Worm (Caenorhabditis elegans): ENCODE results near the gene F58B4.6.

F58B4.6 gene

ce11 chrV:10940571-10940991 is 15.8 kb downstream of the F58B4.6 start (continued):
- TF ChIP-seq somi-1 (GFP tag; optimal IDR thresholded peaks at IDR 0.05): no peak
- TF ChIP-seq ceh-40 (GFP tag; IDR thresholded peaks at IDR 0.05): no peak

ce11 chrV:10941150-10941549 is 16.3 kb downstream of the F58B4.6 start, which contains the start of gene F17C11.26:
Gene F17C11.26 (plus strand): TSS chrV:10941450.
- TF ChIP-seq ama-1 (optimal IDR thresholded peaks at IDR 0.05) (peak; percentile 62), ama-1 (GFP tag; optimal IDR thresholded peaks at IDR 0.05) (no peak), snpc-1.1 (tag; optimal IDR thresholded peaks at IDR 0.05; ENCODE audit: insufficient read depth) (no peak)

ce11 chrV:10942161-10942560 is 17.3 kb downstream of the F58B4.6 start, which contains the start of gene zip-9:
Gene zip-9 (plus strand): TSS chrV:10942461.
- TF ChIP-seq hsf-1 (GFP tag; IDR thresholded peaks at IDR 0.05) (0 out of 2 replicates have a peak, but pooled peaks have one; percentile 20), snpc-1.1 (tag; optimal IDR thresholded peaks at IDR 0.05; ENCODE audit: insufficient read depth) (no peak), F37B4.10 (GFP tag; IDR thresholded peaks at IDR 0.05) (0 out of 2 replicates have a peak, but pooled peaks have one; percentile 76)

ce11 chrV:10944903-10945302 is 20.1 kb downstream of the F58B4.6 start:
- TF ChIP-seq ZK185.1 (tag; optimal IDR thresholded peaks at IDR 0.05; ENCODE audit: poor library complexity, severe bottlenecking) (no peak), unc-130 (GFP tag; optimal IDR thresholded peaks at IDR 0.05) (no peak), repo-1 (tag; optimal IDR thresholded peaks at IDR 0.05) (no peak), nfya-1 (tag; optimal IDR thresholded peaks at IDR 0.05; ENCODE audit: borderline replicate concordance, insufficient read depth) (no peak), die-1 (tag; optimal IDR thresholded peaks at IDR 0.05) (no peak), F22D6.2 (tag; optimal IDR thresholded peaks at IDR 0.05) (no peak), C17E4.6 (GFP tag; IDR thresholded peaks at IDR 0.05) (no peak), let-607 (tag; optimal IDR thresholded peaks at IDR 0.05) (no peak), fkh-3 (tag; optimal IDR thresholded peaks at IDR 0.05) (no peak), zim-3 (tag; optimal IDR thresholded peaks at IDR 0.05) (no peak), ceh-27 (GFP tag; optimal IDR thresholded peaks at IDR 0.05) (no peak), him-1 (tag; optimal IDR thresholded peaks at IDR 0.05) (no peak), nfyb-1 (GFP tag; IDR thresholded peaks at IDR 0.05) (no peak), C06A6.2 (GFP tag; conservative IDR thresholded peaks at IDR 0.05) (no peak), ceh-40 (GFP tag; IDR thresholded peaks at IDR 0.05) (no peak), chd-7 (tag; optimal IDR thresholded peaks at IDR 0.05) (no peak), hsf-1 (GFP tag; IDR thresholded peaks at IDR 0.05) (no peak), F57C9.4 (tag; optimal IDR thresholded peaks at IDR 0.05) (no peak), nhr-120 (GFP tag; IDR thresholded peaks at IDR 0.05) (no peak)

- TF ChIP-seq nfya-1 (tag; optimal IDR thresholded peaks at IDR 0.05; ENCODE audit: borderline replicate concordance, insufficient read depth) (no peak), unc-62 (GFP tag; optimal IDR thresholded peaks at IDR 0.05) (no peak)
Measured at ce11 chrV:10947210-10947609, 22.4 kb downstream of the F58B4.6 start.

- TF ChIP-seq atf-7 (tag; optimal IDR thresholded peaks at IDR 0.05) (no peak), Y95B8A.8 (GFP tag; IDR thresholded peaks at IDR 0.05) (no peak), tbp1 (GFP tag; optimal IDR thresholded peaks at IDR 0.05) (no peak), lag-1 (GFP tag; IDR thresholded peaks at IDR 0.05) (no peak), lir-1 (GFP tag; conservative IDR thresholded peaks at IDR 0.05) (no peak), unc-62 (GFP tag; optimal IDR thresholded peaks at IDR 0.05) (no peak), ztf-22 (GFP tag; optimal IDR thresholded peaks at IDR 0.05) (no peak), tlf-1 (GFP tag; optimal IDR thresholded peaks at IDR 0.05) (no peak), ztf-18 (tag; optimal IDR thresholded peaks at IDR 0.05) (no peak), ceh-40 (GFP tag; IDR thresholded peaks at IDR 0.05) (no peak), F39B2.1 (GFP tag; IDR thresholded peaks at IDR 0.05) (no peak), nhr-179 (tag; optimal IDR thresholded peaks at IDR 0.05) (no peak), madf-3 (GFP tag; IDR thresholded peaks at IDR 0.05) (no peak), F55B11.4 (tag; optimal IDR thresholded peaks at IDR 0.05; ENCODE audit: borderline replicate concordance, insufficient read depth) (no peak), lin-26 (GFP tag; IDR thresholded peaks at IDR 0.05) (no peak), ceh-100 (GFP tag; IDR thresholded peaks at IDR 0.05) (no peak), madf-8 (GFP tag; conservative IDR thresholded peaks at IDR 0.05) (no peak), F23B12.7 (tag; optimal IDR thresholded peaks at IDR 0.05; ENCODE audit: insufficient read depth) (no peak)
Measured at ce11 chrV:10947930-10948329, 23.1 kb downstream of the F58B4.6 start, which contains the start of gene F17C11.2. Gene F17C11.2 (plus strand): TSS chrV:10948230.

All from whole organism, young adult.